Worm (Caenorhabditis elegans): ENCODE data around the gene C25F9.10.

- no peak for TF ChIP-seq ces-1 (GFP tag; optimal IDR thresholded peaks at IDR 0.05)
- no peak for TF ChIP-seq ceh-39 (tag; optimal IDR thresholded peaks at IDR 0.05)
- no peak for TF ChIP-seq unc-120 (tag; optimal IDR thresholded peaks at IDR 0.05; ENCODE audit: poor library complexity, severe bottlenecking)
- TF ChIP-seq elt-1 (tag; optimal IDR thresholded peaks at IDR 0.05; ENCODE audit: borderline replicate concordance, insufficient read depth): no peak
- no peak for TF ChIP-seq lin-13 (tag; optimal IDR thresholded peaks at IDR 0.05)
- TF ChIP-seq lsy-2 (tag; optimal IDR thresholded peaks at IDR 0.05): no peak
These were observed 25.5 kb downstream of the C25F9.10 start, which contains the start of gene srw-85 for ce11 chrV:19431036-19431435.
